Worm (Caenorhabditis elegans) whole organism, midembryonic: ENCODE data around the gene acy-3.

Source experiments
- T22C8.4 ChIP-seq: fragments of 200-800 bp; sonication (Bioruptor generic); IDR thresholded peaks from 2 replicates; pipeline ENCODE4 v1.3.6; 2022; ENCODE audit warnings: missing genetic modification characterization, missing compliant biosample characterization
- cog-1 ChIP-seq: sonication (generic microtip); optimal IDR thresholded peaks from 2 replicates; lab custom pipeline; 2016; ENCODE audit warnings: missing genetic modification characterization, missing compliant biosample characterization
- flt-1 ChIP-seq: fragments of 200-800 bp; sonication (Bioruptor generic); IDR thresholded peaks from 2 replicates; pipeline ENCODE4 v1.3.6; 2022; ENCODE audit warnings: missing genetic modification characterization, missing compliant biosample characterization
- klf-2 ChIP-seq: fragments of 200-800 bp; sonication (Bioruptor generic); conservative IDR thresholded peaks from 2 replicates; pipeline ENCODE4 v1.3.6; 2022; ENCODE audit warnings: missing genetic modification reagents, missing genetic modification characterization, missing compliant biosample characterization
- med-1 ChIP-seq: sonication (generic microtip); optimal IDR thresholded peaks from 2 replicates; lab custom pipeline; 2017; ENCODE audit warnings: missing genetic modification characterization, mild to moderate bottlenecking, missing compliant biosample characterization, antibody characterized with exemption, missing genetic modification reagents; ENCODE audit not compliant: insufficient read depth
- ref-1 ChIP-seq: fragments of 200-800 bp; sonication (Bioruptor generic); conservative IDR thresholded peaks from 2 replicates; pipeline ENCODE4 v1.3.6; 2022; ENCODE audit warnings: missing genetic modification reagents, missing genetic modification characterization, missing compliant biosample characterization
- tab-1 ChIP-seq: fragments of 200-800 bp; sonication (Bioruptor generic); IDR thresholded peaks from 2 replicates; pipeline ENCODE4 v1.3.6; 2022; ENCODE audit warnings: missing genetic modification characterization, missing compliant biosample characterization
- ztf-23 ChIP-seq: fragments of 200-800 bp; sonication (Bioruptor generic); IDR thresholded peaks from 2 replicates; pipeline ENCODE4 v1.3.6; 2022; ENCODE audit warnings: missing genetic modification reagents, missing genetic modification characterization, missing compliant biosample characterization
- ztf-29 ChIP-seq: fragments of 200-800 bp; sonication (Bioruptor generic); IDR thresholded peaks from 2 replicates; pipeline ENCODE4 v1.3.6; 2022; ENCODE audit warnings: missing genetic modification reagents, missing genetic modification characterization, missing compliant biosample characterization

acy-3 gene

ce11 chrIII:3786427-3786935 is at the start of gene acy-3:
TSS of gene acy-3 (minus strand) at chrIII:3786477.
- TF ChIP-seq tab-1 (GFP tag; lab: Robert Waterston, UW): 0 out of 2 replicates have a peak, but pooled peaks have one; percentile 27
- TF ChIP-seq flt-1 (GFP tag; lab: Robert Waterston, UW): no peak

ce11 chrIII:3834800-3835271 is 48.6 kb upstream of the acy-3 start, which contains the start of gene cyp-25A2:
TSS of gene cyp-25A2 (plus strand) at chrIII:3835221.
- TF ChIP-seq cog-1 (tag; lab: Kevin White, UChicago) (no peak), klf-2 (GFP tag; lab: Robert Waterston, UW) (no peak), ztf-23 (no peak), med-1 (no peak), ztf-29 (GFP tag; lab: Robert Waterston, UW) (no peak), ref-1 (GFP tag; lab: Robert Waterston, UW) (no peak), flt-1 (GFP tag; lab: Robert Waterston, UW) (no peak), T22C8.4 (GFP tag; lab: Robert Waterston, UW) (no peak), tab-1 (GFP tag; lab: Robert Waterston, UW) (no peak)

ce11 chrIII:3832291-3832690 is 46.0 kb upstream of the acy-3 start, which contains the start of gene cyp-25A1:
TSS of gene cyp-25A1 (plus strand) at chrIII:3832591.
- no peak for TF ChIP-seq ztf-29 (GFP tag; lab: Robert Waterston, UW)
- no peak for TF ChIP-seq tab-1 (GFP tag; lab: Robert Waterston, UW)
- TF ChIP-seq flt-1 (GFP tag; lab: Robert Waterston, UW): no peak
- no peak for TF ChIP-seq klf-2 (GFP tag; lab: Robert Waterston, UW)
- no peak for TF ChIP-seq ref-1 (GFP tag; lab: Robert Waterston, UW)
- no peak for TF ChIP-seq med-1
- TF ChIP-seq T22C8.4 (GFP tag; lab: Robert Waterston, UW): no peak
- TF ChIP-seq ztf-23: no peak
- no peak for TF ChIP-seq cog-1 (tag; lab: Kevin White, UChicago)

ce11 chrIII:3831798-3832197 is 45.5 kb upstream of the acy-3 start:
- TF ChIP-seq ztf-23: no peak
- TF ChIP-seq cog-1 (tag; lab: Kevin White, UChicago): no peak
- no peak for TF ChIP-seq flt-1 (GFP tag; lab: Robert Waterston, UW)
- TF ChIP-seq med-1: no peak
- no peak for TF ChIP-seq ztf-29 (GFP tag; lab: Robert Waterston, UW)
- no peak for TF ChIP-seq T22C8.4 (GFP tag; lab: Robert Waterston, UW)
- no peak for TF ChIP-seq tab-1 (GFP tag; lab: Robert Waterston, UW)
- TF ChIP-seq klf-2 (GFP tag; lab: Robert Waterston, UW): no peak
- no peak for TF ChIP-seq ref-1 (GFP tag; lab: Robert Waterston, UW)

ce11 chrIII:3831381-3831780 is 45.1 kb upstream of the acy-3 start, which contains the start of gene C36A4.10:
TSS of gene C36A4.10 (minus strand) at chrIII:3831481.
- TF ChIP-seq ref-1 (GFP tag; lab: Robert Waterston, UW): no peak
- TF ChIP-seq T22C8.4 (GFP tag; lab: Robert Waterston, UW): no peak
- no peak for TF ChIP-seq klf-2 (GFP tag; lab: Robert Waterston, UW)
- TF ChIP-seq flt-1 (GFP tag; lab: Robert Waterston, UW): no peak
- no peak for TF ChIP-seq ztf-29 (GFP tag; lab: Robert Waterston, UW)
- no peak for TF ChIP-seq med-1
- no peak for TF ChIP-seq tab-1 (GFP tag; lab: Robert Waterston, UW)
- TF ChIP-seq cog-1 (tag; lab: Kevin White, UChicago): no peak

ce11 chrIII:3829105-3829504 is 42.8 kb upstream of the acy-3 start, which contains the start of gene cnnm-5:
TSS of gene cnnm-5 (minus strand) at chrIII:3829205.
- TF ChIP-seq T22C8.4 (GFP tag; lab: Robert Waterston, UW) (no peak), flt-1 (GFP tag; lab: Robert Waterston, UW) (no peak), ztf-23 (no peak), ztf-29 (GFP tag; lab: Robert Waterston, UW) (no peak), cog-1 (tag; lab: Kevin White, UChicago) (no peak), ref-1 (GFP tag; lab: Robert Waterston, UW) (no peak), tab-1 (GFP tag; lab: Robert Waterston, UW) (no peak), klf-2 (GFP tag; lab: Robert Waterston, UW) (no peak), med-1 (no peak)

- no peak for TF ChIP-seq ztf-23
- no peak for TF ChIP-seq ref-1 (GFP tag; lab: Robert Waterston, UW)
- TF ChIP-seq T22C8.4 (GFP tag; lab: Robert Waterston, UW): no peak
- TF ChIP-seq flt-1 (GFP tag; lab: Robert Waterston, UW): no peak
- TF ChIP-seq ztf-29 (GFP tag; lab: Robert Waterston, UW): no peak
- TF ChIP-seq med-1: no peak
- no peak for TF ChIP-seq tab-1 (GFP tag; lab: Robert Waterston, UW)
- no peak for TF ChIP-seq cog-1 (tag; lab: Kevin White, UChicago)
- no peak for TF ChIP-seq klf-2 (GFP tag; lab: Robert Waterston, UW)
These were observed 35.7 kb upstream of the acy-3 start, which contains the start of gene amx-1 for ce11 chrIII:3821969-3822453. TSS of gene amx-1 (plus strand) at chrIII:3822403.

- peak; percentile 45; the same call in 1 of the 2 replicates for TF ChIP-seq ztf-23
- TF ChIP-seq ref-1 (GFP tag; lab: Robert Waterston, UW): no peak
- TF ChIP-seq cog-1 (tag; lab: Kevin White, UChicago): peak; percentile 46
- TF ChIP-seq ztf-29 (GFP tag; lab: Robert Waterston, UW): no peak
- TF ChIP-seq tab-1 (GFP tag; lab: Robert Waterston, UW): 0 out of 2 replicates have a peak, but pooled peaks have one; percentile 28
- TF ChIP-seq flt-1 (GFP tag; lab: Robert Waterston, UW): no peak
- no peak for TF ChIP-seq med-1
- TF ChIP-seq T22C8.4 (GFP tag; lab: Robert Waterston, UW): no peak
- no peak for TF ChIP-seq klf-2 (GFP tag; lab: Robert Waterston, UW)
These were observed 33.9 kb upstream of the acy-3 start for ce11 chrIII:3820134-3820533.

- TF ChIP-seq ztf-29 (GFP tag; lab: Robert Waterston, UW): no peak
- TF ChIP-seq ztf-23: no peak
- no peak for TF ChIP-seq klf-2 (GFP tag; lab: Robert Waterston, UW)
- no peak for TF ChIP-seq tab-1 (GFP tag; lab: Robert Waterston, UW)
- TF ChIP-seq T22C8.4 (GFP tag; lab: Robert Waterston, UW): no peak
- TF ChIP-seq ref-1 (GFP tag; lab: Robert Waterston, UW): no peak
- TF ChIP-seq med-1: no peak
- no peak for TF ChIP-seq flt-1 (GFP tag; lab: Robert Waterston, UW)
- no peak for TF ChIP-seq cog-1 (tag; lab: Kevin White, UChicago)
These were observed 33.3 kb upstream of the acy-3 start, which contains the start of gene dpy-27 for ce11 chrIII:3819579-3819978. TSS of gene dpy-27 (minus strand) at chrIII:3819679.
